Worm (Caenorhabditis elegans) whole organism, L1 larva: Measurements from ENCODE around the gene ets-8.

ENCODE experiments used
- C34B4.2 ChIP-seq: sonication (generic microtip); optimal IDR thresholded peaks from 2 replicates; lab custom pipeline; 2017; ENCODE audit warnings: mild to moderate bottlenecking, missing genetic modification characterization, missing compliant biosample characterization
- ceh-63 ChIP-seq: fragments of 200-800 bp; sonication (Bioruptor generic); optimal IDR thresholded peaks from 2 replicates; lab custom pipeline; 2018; ENCODE audit warnings: mild to moderate bottlenecking, missing genetic modification characterization, missing compliant biosample characterization
- ceh-8 ChIP-seq: fragments of 200-800 bp; sonication (Bioruptor generic); optimal IDR thresholded peaks from 2 replicates; lab custom pipeline; 2018; ENCODE audit warnings: mild to moderate bottlenecking, missing genetic modification characterization, moderate library complexity, missing compliant biosample characterization
- ceh-90 ChIP-seq: sonication (generic microtip); optimal IDR thresholded peaks from 2 replicates; lab custom pipeline; 2016; ENCODE audit warnings: missing genetic modification characterization, missing compliant biosample characterization
- dpl-1 ChIP-seq, 3 experiments: fragments of 150-350 bp in 2 of 3; sonication (generic microtip) in 1 of 3; optimal IDR thresholded peaks; 2 replicates each; lab custom pipeline; 2014 to 2017; ENCODE audit warnings: missing biosample characterization in 3 of 3, missing genetic modification characterization in 3 of 3, missing genetic modification reagents in 3 of 3
- efl-1 ChIP-seq, 4 experiments: fragments of 150-350 bp; optimal IDR thresholded peaks in 3 of 4; peaks in 1 of 4; 1 replicate in 1 of 4; 2 replicates in 3 of 4; lab custom pipeline; 2014; ENCODE audit warnings: missing biosample characterization in 2 of 4, missing genetic modification characterization in 2 of 4, missing genetic modification reagents in 2 of 4
- egl-13 ChIP-seq: sonication (generic microtip); optimal IDR thresholded peaks from 2 replicates; lab custom pipeline; 2016; ENCODE audit warnings: missing genotype, missing genetic modification reagents, missing genetic modification characterization, missing compliant biosample characterization
- egl-27 ChIP-seq, 2 experiments: fragments of 150-350 bp in 1 of 2; sonication (generic microtip); optimal IDR thresholded peaks; 3 replicates each; lab custom pipeline; 2017 to 2018; ENCODE audit warnings: missing biosample characterization in 2 of 2, missing genetic modification characterization in 2 of 2, missing genetic modification reagents in 2 of 2
- elt-2 ChIP-seq: sonication (generic microtip); optimal IDR thresholded peaks from 2 replicates; lab custom pipeline; 2016; ENCODE audit warnings: missing genetic modification characterization, mild to moderate bottlenecking, inconsistent platforms, missing compliant biosample characterization, missing genetic modification reagents
- ets-5 ChIP-seq: fragments of 200-800 bp; sonication (Bioruptor generic); IDR thresholded peaks from 2 replicates; pipeline ENCODE4 v1.3.6; 2022; ENCODE audit warnings: missing genetic modification characterization, missing compliant biosample characterization
- fkh-10 ChIP-seq: sonication (generic microtip); optimal IDR thresholded peaks from 2 replicates; lab custom pipeline; 2017; ENCODE audit warnings: missing biosample characterization, missing genetic modification reagents, missing genetic modification characterization
- grh-1 ChIP-seq: fragments of 200-800 bp; sonication (Bioruptor generic); IDR thresholded peaks from 2 replicates; pipeline ENCODE4 v1.3.6; 2022; ENCODE audit warnings: missing genetic modification reagents, missing genetic modification characterization, missing compliant biosample characterization
- hlh-17 ChIP-seq: fragments of 200-800 bp; sonication (Bioruptor generic); optimal IDR thresholded peaks from 2 replicates; lab custom pipeline; 2018; ENCODE audit warnings: missing genetic modification characterization, mild to moderate bottlenecking, missing compliant biosample characterization, moderate library complexity, borderline replicate concordance
- hlh-4 ChIP-seq: sonication (generic microtip); optimal IDR thresholded peaks from 2 replicates; lab custom pipeline; 2016; ENCODE audit warnings: mild to moderate bottlenecking, missing genetic modification characterization, missing compliant biosample characterization
- isw-1 ChIP-seq: fragments of 200-800 bp; sonication (Bioruptor generic); IDR thresholded peaks from 2 replicates; pipeline ENCODE4 v1.3.6; 2022; ENCODE audit warnings: missing genetic modification characterization, missing compliant biosample characterization
- lin-13 ChIP-seq: fragments of 150-350 bp; optimal IDR thresholded peaks from 2 replicates; lab custom pipeline; 2014; ENCODE audit warnings: missing biosample characterization, missing genetic modification reagents, missing genetic modification characterization
- lin-14 ChIP-seq: fragments of 200-800 bp; sonication (Bioruptor generic); optimal IDR thresholded peaks from 2 replicates; lab custom pipeline; 2018; ENCODE audit warnings: mild to moderate bottlenecking, missing genetic modification characterization, moderate library complexity, missing compliant biosample characterization
- lin-15B ChIP-seq: fragments of 150-350 bp; sonication (generic microtip); optimal IDR thresholded peaks from 3 replicates; lab custom pipeline; 2014; ENCODE audit warnings: missing biosample characterization, missing genetic modification characterization
- lin-39 ChIP-seq: fragments of 150-350 bp; optimal IDR thresholded peaks from 2 replicates; lab custom pipeline; 2014; ENCODE audit warnings: missing biosample characterization, missing genetic modification reagents, missing genetic modification characterization
- mdl-1 ChIP-seq, 2 experiments: fragments of 150-350 bp; optimal IDR thresholded peaks; 2 replicates each; lab custom pipeline; 2014 to 2017; ENCODE audit warnings: missing biosample characterization in 2 of 2, missing genetic modification characterization in 2 of 2, inconsistent platforms in 1 of 2
- mep-1 ChIP-seq: fragments of 150-350 bp; optimal IDR thresholded peaks from 2 replicates; lab custom pipeline; 2014; ENCODE audit warnings: missing biosample characterization, missing genetic modification characterization
- nhr-12 ChIP-seq: sonication (generic microtip); optimal IDR thresholded peaks from 2 replicates; lab custom pipeline; 2017; ENCODE audit warnings: missing biosample characterization, missing genetic modification characterization
- nhr-47 ChIP-seq: sonication (generic microtip); optimal IDR thresholded peaks from 2 replicates; lab custom pipeline; 2016; ENCODE audit warnings: mild to moderate bottlenecking, missing genetic modification characterization, moderate library complexity, missing compliant biosample characterization
- nhr-71 ChIP-seq: sonication (generic microtip); optimal IDR thresholded peaks from 2 replicates; lab custom pipeline; 2016; ENCODE audit warnings: mild to moderate bottlenecking, missing genetic modification characterization, moderate library complexity, missing compliant biosample characterization
- nhr-76 ChIP-seq: sonication (generic microtip); optimal IDR thresholded peaks from 2 replicates; lab custom pipeline; 2017; ENCODE audit warnings: missing biosample characterization, missing genetic modification characterization
- nhr-84 ChIP-seq: sonication (generic microtip); optimal IDR thresholded peaks from 2 replicates; lab custom pipeline; 2017; ENCODE audit warnings: missing biosample characterization, missing genetic modification characterization
- pqm-1 ChIP-seq: sonication (generic microtip); optimal IDR thresholded peaks from 3 replicates; lab custom pipeline; 2017; ENCODE audit warnings: missing biosample characterization, missing genetic modification characterization
- snpc-4 ChIP-seq: fragments of 150-350 bp; optimal IDR thresholded peaks from 2 replicates; lab custom pipeline; 2014; ENCODE audit warnings: missing biosample characterization, missing genetic modification characterization
- sup-37 ChIP-seq: fragments of 200-800 bp; sonication (Bioruptor generic); optimal IDR thresholded peaks from 2 replicates; lab custom pipeline; 2018; ENCODE audit warnings: mild to moderate bottlenecking, missing genetic modification characterization, missing compliant biosample characterization
- swsn-7 ChIP-seq: sonication (generic microtip); optimal IDR thresholded peaks from 2 replicates; lab custom pipeline; 2016; ENCODE audit warnings: missing genetic modification characterization, missing compliant biosample characterization
- unc-130 ChIP-seq: fragments of 150-350 bp; optimal IDR thresholded peaks from 2 replicates; lab custom pipeline; 2017; ENCODE audit warnings: missing biosample characterization, missing genetic modification characterization, inconsistent platforms
- xbp-1 ChIP-seq: sonication (generic microtip); optimal IDR thresholded peaks from 2 replicates; lab custom pipeline; 2016; ENCODE audit warnings: missing genetic modification characterization, missing compliant biosample characterization
- zag-1 ChIP-seq: fragments of 150-350 bp; optimal IDR thresholded peaks from 2 replicates; lab custom pipeline; 2014; ENCODE audit warnings: missing biosample characterization, missing genetic modification characterization

The ets-8 gene

ce11 chrIV:1136658-1137057 lies 23.6 kb downstream of the ets-8 start, which contains the start of gene C44B12.6:
TSS of gene C44B12.6 (minus strand) at chrIV:1136758.
- TF ChIP-seq efl-1 (optimal IDR thresholded peaks at IDR 0.05; lab: Kevin White, UChicago) (no peak), efl-1 (GFP tag; optimal IDR thresholded peaks at IDR 0.05 in 1 of 2; lab: Kevin White, UChicago) (no peak), unc-130 (tag; lab: Kevin White, UChicago) (no peak), nhr-76 (tag; lab: Kevin White, UChicago) (no peak), grh-1 (GFP tag; lab: Robert Waterston, UW) (no peak), swsn-7 (tag; lab: Kevin White, UChicago) (no peak), nhr-71 (tag; lab: Kevin White, UChicago) (no peak), zag-1 (no peak), ceh-63 (GFP tag; lab: Kevin White, UChicago) (no peak), nhr-47 (tag; lab: Kevin White, UChicago) (no peak), xbp-1 (tag; lab: Kevin White, UChicago) (no peak), ceh-8 (no peak), lin-13 (GFP tag; lab: Kevin White, UChicago) (no peak)

DNA sequence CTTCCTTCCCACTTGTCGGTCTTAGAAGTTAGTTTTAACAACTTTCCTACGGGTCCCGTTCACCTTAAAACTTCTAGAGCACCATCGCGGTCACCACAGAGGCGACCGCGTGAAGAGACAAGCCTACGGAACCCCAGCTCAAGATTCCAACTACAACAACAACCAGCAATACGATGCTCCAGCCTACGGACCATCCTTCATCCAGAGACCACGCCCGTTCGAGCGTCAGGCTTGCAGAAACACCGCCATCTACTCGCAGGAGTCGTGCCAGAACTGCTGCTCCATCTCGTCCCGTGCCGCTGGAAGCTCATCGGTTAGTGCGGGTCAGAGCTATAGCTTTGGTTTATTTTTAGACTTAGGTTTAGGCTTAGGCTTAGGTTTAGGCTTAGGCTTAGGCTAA lies 32.4 kb downstream of the ets-8 start:
- TF ChIP-seq nhr-84 (no peak), egl-13 (tag; lab: Kevin White, UChicago) (no peak), zag-1 (no peak), swsn-7 (tag; lab: Kevin White, UChicago) (no peak), mep-1 (tag; lab: Kevin White, UChicago) (no peak), efl-1 (optimal IDR thresholded peaks at IDR 0.05; lab: Kevin White, UChicago) (no peak), efl-1 (GFP tag; optimal IDR thresholded peaks at IDR 0.05 in 1 of 2; lab: Kevin White, UChicago) (no peak), elt-2 (no peak), fkh-10 (GFP tag; lab: Kevin White, UChicago) (no peak), dpl-1 (GFP tag; optimal IDR thresholded peaks at IDR 0.05; lab: Kevin White, UChicago) (no peak), hlh-4 (tag; lab: Kevin White, UChicago) (no peak), lin-39 (tag; lab: Kevin White, UChicago) (no peak), hlh-17 (GFP tag; lab: Kevin White, UChicago) (no peak), isw-1 (GFP tag; lab: Robert Waterston, UW) (no peak), C34B4.2 (no peak), nhr-12 (tag; lab: Kevin White, UChicago) (no peak)

DNA sequence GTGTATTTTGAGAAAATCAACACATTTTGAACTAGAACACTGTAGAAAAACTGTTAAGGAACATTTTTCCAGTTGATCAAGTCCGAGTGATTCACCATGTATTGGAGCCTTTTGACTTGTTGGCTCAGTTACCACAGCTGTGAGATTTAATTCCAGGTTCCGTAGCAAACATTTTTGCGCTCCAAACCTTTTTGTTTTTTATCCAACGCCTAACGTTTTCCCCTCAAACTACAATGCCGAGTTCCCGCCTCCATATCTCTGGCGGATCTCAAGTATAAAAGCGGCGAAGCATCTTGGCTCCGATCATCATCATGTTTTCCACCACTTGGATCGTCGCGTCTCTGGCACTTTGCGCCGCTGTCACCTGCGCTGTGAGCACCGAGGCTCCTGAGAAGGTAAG lies 33.8 kb downstream of the ets-8 start, which contains the start of gene perm-2:
Gene perm-2, plus strand, starts transcription at position 301 of the 400 bp plus-strand sequence.
- TF ChIP-seq sup-37 (GFP tag; lab: Kevin White, UChicago) (no peak), lin-39 (tag; lab: Kevin White, UChicago) (no peak), nhr-84 (no peak), ceh-90 (tag; lab: Kevin White, UChicago) (no peak), egl-13 (tag; lab: Kevin White, UChicago) (no peak), ceh-63 (GFP tag; lab: Kevin White, UChicago) (no peak), lin-14 (GFP tag; lab: Kevin White, UChicago) (no peak), mdl-1 (tag; optimal IDR thresholded peaks at IDR 0.05; lab: Kevin White, UChicago) (no peak)
- TF ChIP-seq, all 84 proteins: peak for 0

ce11 chrIV:1124741-1125140 lies 35.5 kb downstream of the ets-8 start, which contains the start of gene perm-4:
TSS of gene perm-4 (minus strand) at chrIV:1125107.
- TF ChIP-seq egl-27 (tag; optimal IDR thresholded peaks at IDR 0.05; lab: Kevin White, UChicago): no peak
- TF ChIP-seq ets-5: no peak
- no peak for TF ChIP-seq dpl-1 (GFP tag; optimal IDR thresholded peaks at IDR 0.05; lab: Kevin White, UChicago)
- no peak for TF ChIP-seq lin-15B (tag; lab: Kevin White, UChicago)
- no peak for TF ChIP-seq nhr-84
- no peak for TF ChIP-seq snpc-4 (tag; lab: Kevin White, UChicago)
- TF ChIP-seq pqm-1 (tag; lab: Kevin White, UChicago): no peak
